Worm (Caenorhabditis elegans) whole organism, early embryonic: ENCODE measurements around the gene asns-2.

Experiments used
- aly-1 ChIP-seq: sonication (generic microtip); optimal IDR thresholded peaks from 2 replicates; lab custom pipeline; 2016; ENCODE audit warnings: missing genetic modification characterization, missing compliant biosample characterization
- ama-1 ChIP-seq: fragments of 150-350 bp; optimal IDR thresholded peaks from 2 replicates; lab custom pipeline; 2014
- ceh-13 ChIP-seq: fragments of 200-800 bp; sonication (Bioruptor generic); optimal IDR thresholded peaks from 2 replicates; lab custom pipeline; 2018; ENCODE audit warnings: mild to moderate bottlenecking, missing genetic modification characterization, missing compliant biosample characterization
- ceh-36 ChIP-seq: sonication (generic microtip); optimal IDR thresholded peaks from 2 replicates; lab custom pipeline; 2016; ENCODE audit warnings: missing genetic modification characterization, inconsistent platforms, missing compliant biosample characterization
- ets-7 ChIP-seq: sonication (generic microtip); optimal IDR thresholded peaks from 2 replicates; lab custom pipeline; 2016; ENCODE audit warnings: missing genotype, missing genetic modification characterization, missing compliant biosample characterization
- flt-1 ChIP-seq: fragments of 200-800 bp; sonication (Bioruptor generic); IDR thresholded peaks from 2 replicates; pipeline ENCODE4 v1.3.6; 2022; ENCODE audit warnings: missing genetic modification characterization, missing compliant biosample characterization
- hmbx-1 ChIP-seq: sonication (generic microtip); optimal IDR thresholded peaks from 2 replicates; lab custom pipeline; 2016; ENCODE audit warnings: mild to moderate bottlenecking, missing genetic modification characterization, missing compliant biosample characterization
- hmg-4 ChIP-seq: fragments of 200-800 bp; sonication (Bioruptor generic); optimal IDR thresholded peaks from 2 replicates; lab custom pipeline; 2018; ENCODE audit warnings: mild to moderate bottlenecking, missing genetic modification characterization, missing compliant biosample characterization
- hnd-1 ChIP-seq: sonication (generic microtip); optimal IDR thresholded peaks from 2 replicates; lab custom pipeline; 2016; ENCODE audit warnings: missing genetic modification characterization, missing compliant biosample characterization
- scrt-1 ChIP-seq: fragments of 200-800 bp; sonication (Bioruptor generic); IDR thresholded peaks from 2 replicates; pipeline ENCODE4 v1.3.6; 2022; ENCODE audit warnings: missing genetic modification characterization, missing compliant biosample characterization
- tbx-11 ChIP-seq: fragments of 200-800 bp; sonication (Bioruptor generic); IDR thresholded peaks from 2 replicates; pipeline ENCODE4 v1.3.6; 2022; ENCODE audit warnings: missing genetic modification characterization, missing compliant biosample characterization
- tbx-37 ChIP-seq: fragments of 200-800 bp; sonication (Bioruptor generic); conservative IDR thresholded peaks from 2 replicates; pipeline ENCODE4 v1.3.6; 2022; ENCODE audit warnings: missing genetic modification reagents, missing genetic modification characterization, missing compliant biosample characterization
- tra-4 ChIP-seq: sonication (generic microtip); optimal IDR thresholded peaks from 2 replicates; lab custom pipeline; 2017; ENCODE audit warnings: missing genetic modification characterization, missing compliant biosample characterization

DNA sequence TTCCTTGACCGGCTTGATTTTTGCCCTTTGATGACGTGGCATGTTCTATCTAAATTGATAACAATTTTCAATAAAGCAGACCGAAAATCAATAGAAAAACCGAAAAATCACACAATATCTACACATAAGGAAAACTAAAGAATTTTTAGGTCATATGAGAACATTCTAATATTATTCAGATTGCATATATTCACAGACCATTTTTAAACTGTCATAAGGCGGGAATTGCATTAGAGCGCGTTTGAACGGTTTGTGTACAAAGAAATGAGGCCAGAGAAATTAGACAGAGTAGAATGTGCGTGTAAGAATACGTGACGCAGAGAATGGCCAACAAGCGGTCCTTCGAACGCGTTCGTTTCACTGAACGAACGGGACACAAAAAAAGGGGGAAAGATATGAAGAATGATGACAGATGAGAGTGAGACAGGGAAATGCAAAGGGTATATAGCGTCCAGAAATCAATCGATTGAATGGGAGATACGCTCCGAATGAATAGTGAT is 13.7 kb downstream of the asns-2 start, which contains the start of gene M02D8.3:
- TF ChIP-seq hnd-1 (tag; lab: Kevin White, UChicago) (no peak), ama-1 (lab: Kevin White, UChicago) (no peak), aly-1 (tag; lab: Kevin White, UChicago) (no peak), scrt-1 (GFP tag; lab: Robert Waterston, UW) (no peak), flt-1 (GFP tag; lab: Robert Waterston, UW) (no peak), tbx-11 (GFP tag; lab: Robert Waterston, UW) (no peak), tra-4 (tag; lab: Kevin White, UChicago) (no peak), hmbx-1 (tag; lab: Kevin White, UChicago) (no peak), ets-7 (tag; lab: Kevin White, UChicago) (no peak), ceh-13 (GFP tag; lab: Kevin White, UChicago) (no peak), tbx-37 (GFP tag; lab: Robert Waterston, UW) (no peak), hmg-4 (GFP tag; lab: Kevin White, UChicago) (no peak), ceh-36 (tag; lab: Kevin White, UChicago) (no peak)
